Worm (Caenorhabditis elegans) whole organism, late embryonic: ENCODE data around the gene C06G4.6.

Experiments
- C38D4.7 ChIP-seq: fragments of 200-800 bp; sonication (Bioruptor generic); optimal IDR thresholded peaks from 2 replicates; lab custom pipeline; 2018; ENCODE audit warnings: mild to moderate bottlenecking, missing genetic modification characterization, moderate library complexity, missing compliant biosample characterization
- F13H6.1 ChIP-seq: sonication (generic microtip); optimal IDR thresholded peaks from 2 replicates; lab custom pipeline; 2016; ENCODE audit warnings: missing genetic modification characterization, missing compliant biosample characterization
- K02D7.2 ChIP-seq: sonication (generic microtip); optimal IDR thresholded peaks from 2 replicates; lab custom pipeline; 2017; ENCODE audit warnings: mild to moderate bottlenecking, missing genetic modification characterization, missing compliant biosample characterization
- K09A11.1 ChIP-seq: sonication (generic microtip); optimal IDR thresholded peaks from 2 replicates; lab custom pipeline; 2017; ENCODE audit warnings: antibody characterized with exemption, mild to moderate bottlenecking, missing genetic modification characterization, missing compliant biosample characterization; ENCODE audit not compliant: insufficient read depth
- T23F11.4 ChIP-seq: fragments of 200-800 bp; sonication (Bioruptor generic); optimal IDR thresholded peaks from 2 replicates; lab custom pipeline; 2018; ENCODE audit warnings: mild to moderate bottlenecking, missing genetic modification characterization, missing compliant biosample characterization
- Y22D7AL.16 ChIP-seq: sonication (generic microtip); optimal IDR thresholded peaks from 2 replicates; lab custom pipeline; 2016; ENCODE audit warnings: missing genetic modification characterization, missing compliant biosample characterization
- ahr-1 ChIP-seq: sonication (generic microtip); optimal IDR thresholded peaks from 2 replicates; lab custom pipeline; 2016; ENCODE audit warnings: missing genetic modification characterization, missing compliant biosample characterization
- ama-1 ChIP-seq: fragments of 150-350 bp; optimal IDR thresholded peaks from 2 replicates; lab custom pipeline; 2014
- ceh-14 ChIP-seq: sonication (generic microtip); optimal IDR thresholded peaks from 2 replicates; lab custom pipeline; 2016; ENCODE audit warnings: missing genotype, missing genetic modification characterization, missing compliant biosample characterization
- ceh-18 ChIP-seq: sonication (generic microtip); optimal IDR thresholded peaks from 2 replicates; lab custom pipeline; 2016; ENCODE audit warnings: missing genetic modification characterization, missing compliant biosample characterization
- ceh-19 ChIP-seq: fragments of 200-800 bp; sonication (Bioruptor generic); optimal IDR thresholded peaks from 2 replicates; lab custom pipeline; 2018; ENCODE audit warnings: mild to moderate bottlenecking, missing genetic modification characterization, missing compliant biosample characterization
- ceh-22 ChIP-seq: sonication (generic microtip); optimal IDR thresholded peaks from 2 replicates; lab custom pipeline; 2017; ENCODE audit warnings: missing biosample characterization, missing genetic modification characterization
- ceh-30 ChIP-seq: fragments of 150-350 bp; optimal IDR thresholded peaks from 2 replicates; lab custom pipeline; 2014; ENCODE audit warnings: missing biosample characterization, missing genetic modification characterization
- ceh-31 ChIP-seq: sonication (generic microtip); optimal IDR thresholded peaks from 2 replicates; lab custom pipeline; 2016; ENCODE audit warnings: missing genetic modification characterization, missing compliant biosample characterization
- ceh-34 ChIP-seq: sonication (generic microtip); optimal IDR thresholded peaks from 2 replicates; lab custom pipeline; 2016; ENCODE audit warnings: mild to moderate bottlenecking, missing genetic modification characterization, missing compliant biosample characterization
- ceh-45 ChIP-seq: fragments of 200-800 bp; sonication (Bioruptor generic); IDR thresholded peaks from 2 replicates; pipeline ENCODE4 v1.3.6; 2022; ENCODE audit warnings: missing genetic modification reagents, missing genetic modification characterization, missing compliant biosample characterization
- ceh-48 ChIP-seq: sonication (generic microtip); optimal IDR thresholded peaks from 2 replicates; lab custom pipeline; 2016; ENCODE audit warnings: missing genetic modification characterization, inconsistent platforms, missing compliant biosample characterization
- ceh-9 ChIP-seq: sonication (generic microtip); optimal IDR thresholded peaks from 2 replicates; lab custom pipeline; 2016; ENCODE audit warnings: mild to moderate bottlenecking, missing genetic modification characterization, inconsistent platforms, missing compliant biosample characterization
- che-1 ChIP-seq: sonication (generic microtip); optimal IDR thresholded peaks from 2 replicates; lab custom pipeline; 2016; ENCODE audit warnings: mild to moderate bottlenecking, missing genetic modification characterization, missing compliant biosample characterization
- dve-1 ChIP-seq: sonication (generic microtip); optimal IDR thresholded peaks from 2 replicates; lab custom pipeline; 2017; ENCODE audit warnings: antibody characterized with exemption, mild to moderate bottlenecking, missing genetic modification characterization, missing compliant biosample characterization
- elt-2 ChIP-seq: sonication (generic microtip); optimal IDR thresholded peaks from 2 replicates; lab custom pipeline; 2016; ENCODE audit warnings: missing genetic modification reagents, missing genetic modification characterization, missing compliant biosample characterization
- elt-4 ChIP-seq: sonication (generic microtip); optimal IDR thresholded peaks from 2 replicates; lab custom pipeline; 2016; ENCODE audit warnings: missing genetic modification characterization, missing compliant biosample characterization
- ets-4 ChIP-seq: sonication (generic microtip); optimal IDR thresholded peaks from 2 replicates; lab custom pipeline; 2016; ENCODE audit warnings: missing genetic modification characterization, missing compliant biosample characterization
- eyg-1 ChIP-seq: sonication (generic microtip); optimal IDR thresholded peaks from 2 replicates; lab custom pipeline; 2016; ENCODE audit warnings: missing genotype, missing genetic modification characterization, missing compliant biosample characterization
- fkh-10 ChIP-seq: fragments of 150-350 bp; optimal IDR thresholded peaks from 2 replicates; lab custom pipeline; 2014; ENCODE audit warnings: missing biosample characterization, missing genetic modification reagents, missing genetic modification characterization
- hlh-13 ChIP-seq: fragments of 200-800 bp; sonication (Bioruptor generic); optimal IDR thresholded peaks from 2 replicates; lab custom pipeline; 2018; ENCODE audit warnings: mild to moderate bottlenecking, missing genetic modification characterization, missing compliant biosample characterization
- hlh-15 ChIP-seq: sonication (generic microtip); optimal IDR thresholded peaks from 2 replicates; lab custom pipeline; 2016; ENCODE audit warnings: missing genetic modification characterization, missing compliant biosample characterization
- hlh-30 ChIP-seq: sonication (generic microtip); optimal IDR thresholded peaks from 2 replicates; lab custom pipeline; 2017; ENCODE audit warnings: antibody characterized with exemption, missing genetic modification characterization, missing compliant biosample characterization; ENCODE audit not compliant: insufficient read depth
- hlh-6 ChIP-seq: sonication (generic microtip); optimal IDR thresholded peaks from 2 replicates; lab custom pipeline; 2016; ENCODE audit warnings: missing genotype, missing genetic modification characterization, missing compliant biosample characterization
- hlh-8 ChIP-seq: sonication (generic microtip); optimal IDR thresholded peaks from 2 replicates; lab custom pipeline; 2016; ENCODE audit warnings: missing genotype, missing genetic modification characterization, missing compliant biosample characterization
- lim-6 ChIP-seq: sonication (generic microtip); optimal IDR thresholded peaks from 2 replicates; lab custom pipeline; 2016; ENCODE audit warnings: missing genetic modification characterization, missing compliant biosample characterization
- madf-2 ChIP-seq: sonication (generic microtip); optimal IDR thresholded peaks from 2 replicates; lab custom pipeline; 2017; ENCODE audit warnings: missing genetic modification characterization, missing compliant biosample characterization
- mec-3 ChIP-seq: sonication (generic microtip); optimal IDR thresholded peaks from 2 replicates; lab custom pipeline; 2016; ENCODE audit warnings: borderline replicate concordance, missing genetic modification characterization, missing compliant biosample characterization
- nhr-232 ChIP-seq: sonication (generic microtip); optimal IDR thresholded peaks from 2 replicates; lab custom pipeline; 2016; ENCODE audit warnings: missing genetic modification characterization, missing compliant biosample characterization
- pag-3 ChIP-seq: sonication (generic microtip); optimal IDR thresholded peaks from 2 replicates; lab custom pipeline; 2016; ENCODE audit warnings: missing compliant biosample characterization, missing genetic modification characterization, borderline replicate concordance
- pat-9 ChIP-seq: fragments of 200-800 bp; sonication (Bioruptor generic); optimal IDR thresholded peaks from 2 replicates; lab custom pipeline; 2018; ENCODE audit warnings: mild to moderate bottlenecking, missing genetic modification characterization, moderate library complexity, missing compliant biosample characterization
- pax-1 ChIP-seq: fragments of 150-350 bp; optimal IDR thresholded peaks from 2 replicates; lab custom pipeline; 2014; ENCODE audit warnings: missing biosample characterization, missing genetic modification characterization
- pha-2 ChIP-seq: sonication (generic microtip); optimal IDR thresholded peaks from 2 replicates; lab custom pipeline; 2017; ENCODE audit warnings: mild to moderate bottlenecking, missing genetic modification characterization, missing compliant biosample characterization
- pha-4 ChIP-seq: fragments of 150-350 bp; optimal IDR thresholded peaks from 2 replicates; lab custom pipeline; 2018; ENCODE audit warnings: missing biosample characterization, missing genetic modification reagents, missing genetic modification characterization
- pqm-1 ChIP-seq: sonication (generic microtip); optimal IDR thresholded peaks from 2 replicates; lab custom pipeline; 2016; ENCODE audit warnings: missing genetic modification characterization, missing compliant biosample characterization
- ref-2 ChIP-seq: sonication (generic microtip); optimal IDR thresholded peaks from 2 replicates; lab custom pipeline; 2016; ENCODE audit warnings: missing genetic modification characterization, missing compliant biosample characterization
- rnt-1 ChIP-seq: sonication (generic microtip); optimal IDR thresholded peaks from 2 replicates; lab custom pipeline; 2016; ENCODE audit warnings: missing genetic modification characterization, missing compliant biosample characterization
- sdc-2 ChIP-seq: sonication (generic microtip); optimal IDR thresholded peaks from 2 replicates; lab custom pipeline; 2016; ENCODE audit warnings: missing genotype, missing genetic modification characterization, missing compliant biosample characterization
- sox-4 ChIP-seq: sonication (generic microtip); optimal IDR thresholded peaks from 2 replicates; lab custom pipeline; 2017; ENCODE audit warnings: mild to moderate bottlenecking, missing genetic modification characterization, inconsistent platforms, missing compliant biosample characterization
- syd-9 ChIP-seq: sonication (generic microtip); optimal IDR thresholded peaks from 2 replicates; lab custom pipeline; 2016; ENCODE audit warnings: mild to moderate bottlenecking, missing genetic modification characterization, moderate library complexity, missing compliant biosample characterization
- tbx-7 ChIP-seq: sonication (generic microtip); optimal IDR thresholded peaks from 2 replicates; lab custom pipeline; 2016; ENCODE audit warnings: missing genotype, missing genetic modification characterization, missing compliant biosample characterization
- unc-3 ChIP-seq, 2 experiments: fragments of 200-800 bp in 1 of 2; sonication (Bioruptor generic) in 1 of 2; sonication (generic microtip) in 1 of 2; conservative IDR thresholded peaks in 1 of 2; optimal IDR thresholded peaks in 1 of 2; 2 replicates each; pipeline versions ENCODE4 v1.3.6 to Lab custom; 2016 to 2022; ENCODE audit warnings: missing compliant biosample characterization in 2 of 2, missing genetic modification characterization in 2 of 2, missing genetic modification reagents in 1 of 2
- unc-42 ChIP-seq: sonication (generic microtip); optimal IDR thresholded peaks from 2 replicates; lab custom pipeline; 2016; ENCODE audit warnings: missing genotype, missing genetic modification characterization, missing compliant biosample characterization
- unc-55 ChIP-seq: sonication (generic microtip); optimal IDR thresholded peaks from 2 replicates; lab custom pipeline; 2017; ENCODE audit warnings: missing biosample characterization, missing genetic modification reagents, missing genetic modification characterization
- unc-86 ChIP-seq: sonication (generic microtip); optimal IDR thresholded peaks from 2 replicates; lab custom pipeline; 2016; ENCODE audit warnings: missing genetic modification characterization, missing compliant biosample characterization
- ztf-16 ChIP-seq: sonication (generic microtip); optimal IDR thresholded peaks from 2 replicates; lab custom pipeline; 2017; ENCODE audit warnings: missing genetic modification characterization, missing compliant biosample characterization

Gene C06G4.6

DNA sequence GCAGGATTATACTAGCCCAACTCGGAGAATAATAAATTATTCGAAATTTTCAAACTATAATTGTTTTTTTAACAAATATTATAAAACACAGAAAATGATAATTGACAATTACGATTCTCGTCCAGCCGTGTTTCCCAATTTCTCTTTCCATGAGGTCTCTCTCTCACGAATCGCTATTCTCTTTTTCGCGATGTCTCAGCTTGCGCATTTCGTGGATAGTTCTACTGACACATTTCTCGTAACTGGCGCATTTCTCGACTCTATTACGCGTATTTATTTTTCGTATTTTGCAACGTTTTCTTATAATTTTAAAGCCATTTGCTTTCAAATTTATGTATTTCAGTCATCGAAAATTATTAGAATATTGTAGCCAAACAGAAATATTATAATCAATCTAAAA, 39.6 kb downstream of the C06G4.6 start (continued):
- TF ChIP-seq nhr-232 (tag; lab: Kevin White, UChicago) (peak; percentile 96), K09A11.1 (tag; lab: Kevin White, UChicago) (peak; percentile 88), eyg-1 (tag; lab: Kevin White, UChicago) (peak; percentile 100), Y22D7AL.16 (tag; lab: Kevin White, UChicago) (peak; percentile 100), C38D4.7 (GFP tag; lab: Kevin White, UChicago) (peak; percentile 98), mec-3 (tag; lab: Kevin White, UChicago) (peak; percentile 100), ama-1 (no peak), tbx-7 (peak; percentile 100), hlh-8 (peak; percentile 100), hlh-30 (tag; lab: Kevin White, UChicago) (peak; percentile 76), pat-9 (tag; lab: Kevin White, UChicago) (peak; percentile 99), fkh-10 (GFP tag; lab: Kevin White, UChicago) (peak; percentile 42), hlh-13 (GFP tag; lab: Kevin White, UChicago) (peak; percentile 99), dve-1 (tag; lab: Kevin White, UChicago) (peak; percentile 98), madf-2 (tag; lab: Kevin White, UChicago) (peak; percentile 100), pha-4 (tag; lab: Kevin White, UChicago) (no peak), ref-2 (peak; percentile 100), ztf-16 (peak; percentile 100), ceh-22 (peak; percentile 37), ceh-48 (tag; lab: Kevin White, UChicago) (peak; percentile 99), hlh-15 (tag; lab: Kevin White, UChicago) (peak; percentile 100), rnt-1 (tag; lab: Kevin White, UChicago) (peak; percentile 100), ceh-19 (peak; percentile 100), ceh-34 (tag; lab: Kevin White, UChicago) (peak; percentile 100), pqm-1 (tag; lab: Kevin White, UChicago) (peak; percentile 100), F13H6.1 (tag; lab: Kevin White, UChicago) (peak; percentile 100), sdc-2 (tag; lab: Kevin White, UChicago) (peak; percentile 96), elt-4 (tag; lab: Kevin White, UChicago) (peak; percentile 100), K02D7.2 (tag; lab: Kevin White, UChicago) (peak; percentile 99), pha-2 (tag; lab: Kevin White, UChicago) (peak; percentile 98), hlh-6 (tag; lab: Kevin White, UChicago) (peak; percentile 100), ahr-1 (tag; lab: Kevin White, UChicago) (peak; percentile 100), ceh-45 (GFP tag; lab: Robert Waterston, UW) (peak; percentile 100), unc-55 (GFP tag; lab: Kevin White, UChicago) (peak; percentile 23), lim-6 (tag; lab: Kevin White, UChicago) (peak; percentile 100), ceh-9 (tag; lab: Kevin White, UChicago) (peak; percentile 91), syd-9 (peak; percentile 100), pag-3 (tag; lab: Kevin White, UChicago) (peak; percentile 100), ceh-30 (tag; lab: Kevin White, UChicago) (no peak), unc-42 (peak; percentile 100), ceh-31 (peak; percentile 100), che-1 (tag; lab: Kevin White, UChicago) (peak; percentile 96), T23F11.4 (GFP tag; lab: Kevin White, UChicago) (peak; percentile 99), ceh-18 (tag; lab: Kevin White, UChicago) (peak; percentile 100), elt-2 (peak; percentile 100), unc-3 (GFP tag; conservative IDR thresholded peaks at IDR 0.05; lab: Robert Waterston, UW) (peak; percentile 100), unc-3 (tag; optimal IDR thresholded peaks at IDR 0.05; lab: Kevin White, UChicago) (peak; percentile 100), ceh-14 (tag; lab: Kevin White, UChicago) (peak; percentile 100), sox-4 (tag; lab: Kevin White, UChicago) (peak; percentile 99), ets-4 (tag; lab: Kevin White, UChicago) (peak; percentile 100), pax-1 (tag; lab: Kevin White, UChicago) (peak; percentile 85), unc-86 (peak; percentile 100)
